Worm (Caenorhabditis elegans) whole organism, L4/young adult: ENCODE data around the gene T27E9.2.

Experiments
- dao-5 ChIP-seq: sonication (generic microtip); optimal IDR thresholded peaks from 2 replicates; lab custom pipeline; 2016; ENCODE audit warnings: missing genotype, missing genetic modification characterization, moderate library complexity, missing compliant biosample characterization
- him-1 ChIP-seq: sonication (generic microtip); optimal IDR thresholded peaks from 2 replicates; lab custom pipeline; 2016; ENCODE audit warnings: missing genotype, missing genetic modification reagents, missing genetic modification characterization, missing compliant biosample characterization

DNA sequence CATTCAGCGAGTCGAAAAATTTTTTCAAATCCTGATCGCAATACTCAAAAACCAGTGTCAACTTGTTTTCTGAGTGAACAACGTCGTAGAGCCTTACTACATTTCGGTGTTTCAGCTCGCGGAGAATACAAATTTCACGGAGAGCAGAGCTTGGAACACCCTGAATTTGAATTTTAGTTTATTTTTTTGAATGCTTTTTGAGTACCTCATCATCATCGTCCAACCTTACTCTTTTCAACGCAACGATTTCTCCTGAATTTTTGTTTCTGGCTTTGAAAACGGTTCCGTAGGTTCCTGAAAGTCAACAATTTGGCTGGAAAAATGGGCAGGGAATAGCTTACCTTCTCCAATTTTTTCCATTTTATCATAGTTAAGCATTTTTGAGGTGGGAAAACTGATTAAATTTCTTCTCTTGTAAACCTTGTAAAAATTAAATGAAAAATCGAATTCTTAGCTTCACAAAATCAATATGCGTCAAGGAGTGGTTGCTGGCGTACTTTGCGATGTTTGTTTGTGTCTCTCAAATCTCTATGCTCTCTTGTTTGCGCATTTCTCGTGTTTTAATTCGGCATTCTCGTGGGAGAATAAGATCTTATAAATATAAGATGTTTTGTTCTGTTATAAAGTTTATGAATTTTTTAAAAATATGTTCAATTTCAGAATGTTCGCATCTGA is 3.7 kb upstream of the T27E9.2 start, which contains the start of gene cdk-5:
- TF ChIP-seq him-1 (peak; percentile 6), dao-5 (tag; lab: Kevin White, UChicago) (no peak)
